Fruit fly (Drosophila melanogaster): Measurements from ENCODE around the gene prtp.
A peak's percentile ranks its signal among the peaks of the same experiment; 100 is the strongest.

The prtp gene

DNA sequence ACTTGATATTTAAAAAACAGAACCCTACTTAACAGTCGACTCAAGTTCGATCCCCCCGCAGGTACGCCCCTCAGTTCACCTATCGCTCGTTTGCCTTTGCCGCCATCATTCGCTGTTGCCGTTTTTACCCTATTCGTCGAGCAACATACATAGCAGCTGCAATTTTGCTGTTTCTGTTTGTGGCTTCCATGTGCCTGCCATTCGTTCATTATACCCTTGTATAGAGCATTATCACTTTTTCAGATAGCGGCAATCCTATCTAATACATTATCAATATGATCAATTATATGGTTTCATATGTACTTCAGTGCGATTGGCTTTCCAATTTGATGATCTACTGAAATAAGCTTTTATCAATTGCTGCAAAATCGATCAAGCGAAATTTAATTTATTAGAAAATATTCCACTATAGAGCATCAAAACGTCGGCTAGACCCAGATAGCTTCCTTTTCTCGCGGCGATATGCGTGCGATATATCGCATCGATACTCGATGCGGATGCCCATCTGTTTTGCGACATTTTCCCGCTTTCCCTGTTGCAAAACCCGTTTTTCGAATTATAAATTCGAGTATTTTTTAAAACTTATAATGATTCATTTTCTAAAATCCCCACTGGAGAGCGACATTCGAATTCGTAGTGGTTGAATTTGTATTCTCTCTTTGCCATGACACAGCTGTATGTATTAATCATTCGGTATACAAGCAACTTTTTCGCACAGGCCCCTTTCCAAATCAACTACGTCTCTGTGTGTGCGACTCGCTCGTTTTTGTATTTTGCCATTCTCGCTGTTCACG lies 422 bp upstream of the prtp start:
- peak; percentile 89 for TF ChIP-seq Snoo (tag; optimal IDR thresholded peaks at IDR 0.05)
- peak; percentile 79 for TF ChIP-seq CG13204 (GFP tag; optimal IDR thresholded peaks at IDR 0.05)
- TF ChIP-seq CG32121 (GFP tag; IDR thresholded peaks at IDR 0.05), result peak; percentile 86
- peak; percentile 78 for TF ChIP-seq CG12605 (GFP tag; IDR thresholded peaks at IDR 0.05)
- TF ChIP-seq Pif1B (GFP tag; optimal IDR thresholded peaks at IDR 0.05), result peak; percentile 94
- TF ChIP-seq CG17806 (tag; optimal IDR thresholded peaks at IDR 0.05), result peak; percentile 88
- TF ChIP-seq Ets98B (GFP tag; IDR thresholded peaks at IDR 0.05), result peak; percentile 58
- TF ChIP-seq CG4496 (GFP tag; IDR thresholded peaks at IDR 0.05), result peak; percentile 76
- peak; percentile 90 for TF ChIP-seq CG15710 (tag; optimal IDR thresholded peaks at IDR 0.05)
- TF ChIP-seq fd96Ca (GFP tag; IDR thresholded peaks at IDR 0.05), result peak; percentile 91
- TF ChIP-seq CG34367 (tag; optimal IDR thresholded peaks at IDR 0.05), result peak; percentile 88
- TF ChIP-seq gl (tag; optimal IDR thresholded peaks at IDR 0.05), result peak; percentile 81
- peak; percentile 87 for TF ChIP-seq D1 (tag; optimal IDR thresholded peaks at IDR 0.05)
- TF ChIP-seq Pif1A (GFP tag; optimal IDR thresholded peaks at IDR 0.05), result peak; percentile 85
- peak; percentile 95 for TF ChIP-seq CG14655 (GFP tag; optimal IDR thresholded peaks at IDR 0.05)
- peak; percentile 56 for TF ChIP-seq CG10348 (GFP tag; IDR thresholded peaks at IDR 0.05)
- TF ChIP-seq CG8159 (tag; optimal IDR thresholded peaks at IDR 0.05), result peak; percentile 95
- peak; percentile 89 for TF ChIP-seq CG9948 (tag; optimal IDR thresholded peaks at IDR 0.05)
- TF ChIP-seq rn (GFP tag; IDR thresholded peaks at IDR 0.05), result peak; percentile 61
- TF ChIP-seq EcR (GFP tag; optimal IDR thresholded peaks at IDR 0.05), result no peak
- TF ChIP-seq CG8301 (tag; optimal IDR thresholded peaks at IDR 0.05), result peak; percentile 93

DNA sequence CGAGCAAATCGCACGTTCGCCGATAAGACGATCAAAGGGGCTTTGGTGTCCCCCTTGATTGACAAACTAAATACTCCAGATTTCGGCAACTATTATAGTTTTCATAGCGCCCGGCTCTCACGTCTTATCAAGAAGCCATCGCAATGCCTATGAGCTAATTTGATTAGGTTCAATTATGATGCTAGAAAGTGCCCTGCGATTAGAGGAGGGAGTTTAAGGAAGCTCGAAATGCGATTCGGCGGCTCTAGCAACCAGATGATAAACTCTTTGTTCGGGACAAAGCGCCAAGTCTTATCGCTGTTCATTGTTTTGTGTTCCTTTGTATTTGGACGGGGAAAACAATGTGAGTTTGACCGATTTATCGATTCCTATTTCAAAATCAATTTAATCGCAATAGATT lies 1.3 kb downstream of the prtp start:
- TF ChIP-seq CG12605 (GFP tag; IDR thresholded peaks at IDR 0.05), result no peak
- no peak for TF ChIP-seq CG13204 (GFP tag; optimal IDR thresholded peaks at IDR 0.05)
- no peak for TF ChIP-seq CG34367 (tag; optimal IDR thresholded peaks at IDR 0.05)
- TF ChIP-seq D1 (tag; optimal IDR thresholded peaks at IDR 0.05), result no peak
- no peak for TF ChIP-seq CG17806 (tag; optimal IDR thresholded peaks at IDR 0.05)
- no peak for TF ChIP-seq CG8301 (tag; optimal IDR thresholded peaks at IDR 0.05)
- no peak for TF ChIP-seq Snoo (tag; optimal IDR thresholded peaks at IDR 0.05)
- no peak for TF ChIP-seq CG10348 (GFP tag; IDR thresholded peaks at IDR 0.05)
- TF ChIP-seq Ets98B (GFP tag; IDR thresholded peaks at IDR 0.05), result no peak
- TF ChIP-seq CG14655 (GFP tag; optimal IDR thresholded peaks at IDR 0.05), result no peak
- TF ChIP-seq CG4496 (GFP tag; IDR thresholded peaks at IDR 0.05), result no peak
- no peak for TF ChIP-seq EcR (GFP tag; optimal IDR thresholded peaks at IDR 0.05)
- TF ChIP-seq fd96Ca (GFP tag; IDR thresholded peaks at IDR 0.05), result no peak
- no peak for TF ChIP-seq CG32121 (GFP tag; IDR thresholded peaks at IDR 0.05)
- TF ChIP-seq CG8159 (tag; optimal IDR thresholded peaks at IDR 0.05), result no peak
- no peak for TF ChIP-seq Pif1A (GFP tag; optimal IDR thresholded peaks at IDR 0.05)
- no peak for TF ChIP-seq CG15710 (tag; optimal IDR thresholded peaks at IDR 0.05)
- no peak for TF ChIP-seq CG9948 (tag; optimal IDR thresholded peaks at IDR 0.05)

dm6 chrX:11720138-11720537 lies 3.6 kb downstream of the prtp start, which contains the start of gene Tango10:
Tango10 (plus strand) TSS chrX:11720245.
- TF ChIP-seq Pif1A (GFP tag; optimal IDR thresholded peaks at IDR 0.05) (no peak), CG34367 (tag; optimal IDR thresholded peaks at IDR 0.05) (no peak), EcR (GFP tag; optimal IDR thresholded peaks at IDR 0.05) (no peak), CG32121 (GFP tag; IDR thresholded peaks at IDR 0.05) (peak; percentile 40; the same call in 1 of the 2 replicates), Snoo (tag; optimal IDR thresholded peaks at IDR 0.05) (no peak), gl (tag; optimal IDR thresholded peaks at IDR 0.05) (no peak), CG12605 (GFP tag; IDR thresholded peaks at IDR 0.05) (no peak), CG9948 (tag; optimal IDR thresholded peaks at IDR 0.05) (no peak), CG10348 (GFP tag; IDR thresholded peaks at IDR 0.05) (no peak), Ets98B (GFP tag; IDR thresholded peaks at IDR 0.05) (0 out of 2 replicates have a peak, but pooled peaks have one; percentile 24), CG15710 (tag; optimal IDR thresholded peaks at IDR 0.05) (peak; percentile 38), CG17806 (tag; optimal IDR thresholded peaks at IDR 0.05) (peak; percentile 13), rn (GFP tag; IDR thresholded peaks at IDR 0.05) (no peak), CG8159 (tag; optimal IDR thresholded peaks at IDR 0.05) (no peak), CG4496 (GFP tag; IDR thresholded peaks at IDR 0.05) (no peak), CG14655 (GFP tag; optimal IDR thresholded peaks at IDR 0.05) (no peak), D1 (tag; optimal IDR thresholded peaks at IDR 0.05) (no peak), CG8301 (tag; optimal IDR thresholded peaks at IDR 0.05) (no peak), Pif1B (GFP tag; optimal IDR thresholded peaks at IDR 0.05) (no peak), fd96Ca (GFP tag; IDR thresholded peaks at IDR 0.05) (peak; percentile 53; the same call in 1 of the 3 replicates)

dm6 chrX:11723946-11724345 lies 7.4 kb downstream of the prtp start, which contains the start of gene CG15221:
CG15221 (plus strand) TSS chrX:11724246.
- TF ChIP-seq CG8301 (tag; optimal IDR thresholded peaks at IDR 0.05), result no peak
- TF ChIP-seq Pif1B (GFP tag; optimal IDR thresholded peaks at IDR 0.05), result no peak
- TF ChIP-seq Snoo (tag; optimal IDR thresholded peaks at IDR 0.05), result no peak
- TF ChIP-seq CG8159 (tag; optimal IDR thresholded peaks at IDR 0.05), result no peak
- no peak for TF ChIP-seq CG13204 (GFP tag; optimal IDR thresholded peaks at IDR 0.05)
- no peak for TF ChIP-seq gl (tag; optimal IDR thresholded peaks at IDR 0.05)
- TF ChIP-seq Ets98B (GFP tag; IDR thresholded peaks at IDR 0.05), result no peak
- TF ChIP-seq CG34367 (tag; optimal IDR thresholded peaks at IDR 0.05), result no peak
- no peak for TF ChIP-seq CG9948 (tag; optimal IDR thresholded peaks at IDR 0.05)
- no peak for TF ChIP-seq D1 (tag; optimal IDR thresholded peaks at IDR 0.05)
- no peak for TF ChIP-seq Pif1A (GFP tag; optimal IDR thresholded peaks at IDR 0.05)

dm6 chrX:11728999-11729398 lies 12.4 kb downstream of the prtp start, which contains the start of gene inaF-D:
inaF-D (minus strand) TSS chrX:11729099.
- TF ChIP-seq D1 (tag; optimal IDR thresholded peaks at IDR 0.05), result no peak
- no peak for TF ChIP-seq EcR (GFP tag; optimal IDR thresholded peaks at IDR 0.05)
- TF ChIP-seq CG13204 (GFP tag; optimal IDR thresholded peaks at IDR 0.05), result no peak
- TF ChIP-seq CG8301 (tag; optimal IDR thresholded peaks at IDR 0.05), result no peak
- TF ChIP-seq gl (tag; optimal IDR thresholded peaks at IDR 0.05), result no peak
- TF ChIP-seq CG8159 (tag; optimal IDR thresholded peaks at IDR 0.05), result no peak
- TF ChIP-seq Pif1A (GFP tag; optimal IDR thresholded peaks at IDR 0.05), result no peak
